Worm (Caenorhabditis elegans) whole organism, early embryonic: ENCODE results near the gene C13F10.8.

ENCODE experiments used
- aly-1 ChIP-seq: sonication (generic microtip); optimal IDR thresholded peaks from 2 replicates; lab custom pipeline; 2016; ENCODE audit warnings: missing genetic modification characterization, missing compliant biosample characterization
- ama-1 ChIP-seq: fragments of 150-350 bp; optimal IDR thresholded peaks from 2 replicates; lab custom pipeline; 2014
- hmbx-1 ChIP-seq: sonication (generic microtip); optimal IDR thresholded peaks from 2 replicates; lab custom pipeline; 2016; ENCODE audit warnings: mild to moderate bottlenecking, missing genetic modification characterization, missing compliant biosample characterization
- sea-1 ChIP-seq: fragments of 200-800 bp; sonication (Bioruptor generic); conservative IDR thresholded peaks from 2 replicates; pipeline ENCODE4 v1.3.6; 2022; ENCODE audit warnings: missing genetic modification characterization, missing compliant biosample characterization
- tbx-37 ChIP-seq: fragments of 200-800 bp; sonication (Bioruptor generic); conservative IDR thresholded peaks from 2 replicates; pipeline ENCODE4 v1.3.6; 2022; ENCODE audit warnings: missing genetic modification reagents, missing genetic modification characterization, missing compliant biosample characterization
- tra-4 ChIP-seq: sonication (generic microtip); optimal IDR thresholded peaks from 2 replicates; lab custom pipeline; 2017; ENCODE audit warnings: missing genetic modification characterization, missing compliant biosample characterization

DNA sequence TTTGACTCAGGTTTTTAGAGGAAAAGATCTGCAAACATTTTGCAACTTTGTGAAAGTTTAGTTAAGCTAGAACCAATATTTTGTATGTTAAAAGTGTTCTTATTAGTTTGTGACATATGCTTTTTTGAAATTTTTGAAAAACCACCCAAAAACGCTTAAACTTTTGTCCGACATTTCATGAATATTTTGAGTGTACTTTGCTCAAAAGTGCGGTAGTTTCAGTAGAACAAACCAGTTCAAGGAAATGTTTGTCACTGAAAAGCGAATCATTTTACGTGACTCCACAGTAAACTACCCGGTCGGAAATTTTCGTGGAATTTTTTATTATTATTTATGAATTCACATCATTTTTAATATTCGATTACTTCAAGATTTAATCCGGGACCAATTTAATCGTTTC lies 36.3 kb downstream of the C13F10.8 start, which contains the start of gene pitr-5:
- no peak for TF ChIP-seq ama-1 (lab: Kevin White, UChicago)
- no peak for TF ChIP-seq sea-1 (GFP tag; lab: Robert Waterston, UW)
- TF ChIP-seq tbx-37 (GFP tag; lab: Robert Waterston, UW), result no peak
- no peak for TF ChIP-seq hmbx-1 (tag; lab: Kevin White, UChicago)
- no peak for TF ChIP-seq aly-1
- no peak for TF ChIP-seq tra-4 (tag; lab: Kevin White, UChicago)
